Worm (Caenorhabditis elegans) whole organism, L2 larva: Measurements from ENCODE around the gene ptc-1.

Source experiments
- lin-13 ChIP-seq: fragments of 150-350 bp; optimal IDR thresholded peaks from 2 replicates; lab custom pipeline; 2014; ENCODE audit warnings: missing biosample characterization, missing genetic modification reagents, missing genetic modification characterization
- nhr-11 ChIP-seq: fragments of 150-350 bp; optimal IDR thresholded peaks from 2 replicates; lab custom pipeline; 2014; ENCODE audit warnings: missing biosample characterization, missing genetic modification characterization
- nhr-25 ChIP-seq: fragments of 150-350 bp; sonication (generic microtip); optimal IDR thresholded peaks from 3 replicates; lab custom pipeline; 2014; ENCODE audit warnings: missing biosample characterization, missing genetic modification characterization

DNA sequence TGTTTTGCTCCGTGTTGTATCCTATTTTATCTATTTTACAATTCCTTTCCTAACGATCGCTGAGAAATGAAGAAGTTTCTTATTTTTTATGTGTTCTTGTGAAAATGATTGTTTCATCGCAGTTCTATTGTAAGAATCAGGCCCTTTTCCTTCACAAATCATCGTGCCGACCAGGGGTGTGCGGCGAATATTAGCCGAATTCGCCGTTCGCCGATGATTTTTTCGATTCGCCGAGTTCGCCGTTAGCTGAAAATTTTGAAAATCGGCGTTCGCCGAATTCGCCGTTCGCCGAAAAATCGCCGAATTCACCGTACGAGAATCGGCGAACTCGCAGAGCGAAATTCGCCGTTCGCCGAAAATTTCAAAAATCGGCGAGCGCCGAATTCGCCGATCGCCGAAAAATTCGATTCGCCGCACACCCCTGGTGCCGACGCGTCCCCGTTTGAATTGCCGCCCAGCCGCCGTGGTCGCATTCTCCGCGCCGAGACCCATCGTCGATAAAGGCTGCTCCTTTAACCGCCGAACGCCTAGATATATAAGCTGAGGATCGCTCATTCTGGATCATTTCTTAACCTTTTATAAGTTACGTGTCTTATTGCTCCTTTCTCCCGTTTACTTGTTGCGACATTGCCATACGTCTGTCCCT, 29.4 kb upstream of the ptc-1 start:
- TF ChIP-seq nhr-11 (tag; lab: Kevin White, UChicago) (no peak), lin-13 (GFP tag; lab: Kevin White, UChicago) (no peak), nhr-25 (no peak)
